Fruit fly (Drosophila melanogaster): ENCODE results near the gene Elp3.

dm6 chr2L:4459543-4459942 is 15.0 kb downstream of the Elp3 start, which contains the start of the genes mRpL27 and CG15435:
- TF ChIP-seq pan (optimal IDR thresholded peaks at IDR 0.05) (no peak), usp (GFP tag; optimal IDR thresholded peaks at IDR 0.05) (no peak), Sp1 (GFP tag; optimal IDR thresholded peaks at IDR 0.05) (peak; percentile 20), tai (GFP tag; optimal IDR thresholded peaks at IDR 0.05) (no peak), psq (GFP tag; optimal IDR thresholded peaks at IDR 0.05) (no peak), OdsH (GFP tag; optimal IDR thresholded peaks at IDR 0.05) (peak; percentile 7), dsf (GFP tag; optimal IDR thresholded peaks at IDR 0.05; ENCODE audit: borderline replicate concordance) (no peak), fru (GFP tag; optimal IDR thresholded peaks at IDR 0.05) (no peak), lola (GFP tag; optimal IDR thresholded peaks at IDR 0.05) (no peak)

Measured in whole organism, wandering third instar larva.